Worm (Caenorhabditis elegans): ENCODE measurements around the gene T04H1.13.

The T04H1.13 gene

DNA sequence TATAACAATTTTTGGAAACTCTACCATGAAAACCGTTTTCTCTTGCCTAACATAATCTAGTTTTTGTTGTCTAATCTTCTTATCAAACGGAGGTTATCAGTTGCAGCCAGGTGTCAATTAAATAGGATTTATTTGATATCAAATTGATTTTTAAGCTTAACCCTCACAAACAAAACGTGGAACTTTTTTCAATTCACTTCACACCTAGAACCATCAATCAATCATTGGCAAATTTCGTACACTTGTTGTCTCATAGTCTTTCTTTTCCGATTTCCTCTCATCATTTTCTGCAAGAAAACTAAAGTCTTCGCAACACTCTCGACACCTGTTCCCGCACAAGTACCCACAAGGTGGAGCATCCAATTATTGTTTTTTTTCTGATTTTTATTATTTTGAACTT, 36.2 kb downstream of the T04H1.13 start:
- TF ChIP-seq ztf-7 (tag; optimal IDR thresholded peaks at IDR 0.05) (no peak), F26F4.8 (GFP tag; conservative IDR thresholded peaks at IDR 0.05) (no peak), mep-1 (tag; optimal IDR thresholded peaks at IDR 0.05) (no peak), dve-1 (tag; optimal IDR thresholded peaks at IDR 0.05; ENCODE audit: insufficient read depth) (peak; percentile 15), lin-15B (tag; optimal IDR thresholded peaks at IDR 0.05) (no peak), nhr-77 (tag; optimal IDR thresholded peaks at IDR 0.05) (no peak), dmd-6 (GFP tag; IDR thresholded peaks at IDR 0.05) (peak; percentile 87), daf-16 (GFP tag; optimal IDR thresholded peaks at IDR 0.05) (peak in 1 of 2 experiments; percentile 65), daf-16 (tag; optimal IDR thresholded peaks at IDR 0.05) (no peak), unc-39 (tag; optimal IDR thresholded peaks at IDR 0.05) (no peak), pqm-1 (tag; optimal IDR thresholded peaks at IDR 0.05) (peak; percentile 3), unc-130 (GFP tag; optimal IDR thresholded peaks at IDR 0.05) (no peak), zag-1 (tag; optimal IDR thresholded peaks at IDR 0.05) (no peak), unc-62 (GFP tag; optimal IDR thresholded peaks at IDR 0.05 in 1 of 2) (peak in 1 of 2 experiments; percentile 58), unc-62 (tag; optimal IDR thresholded peaks at IDR 0.05) (no peak), lin-1 (GFP tag; IDR thresholded peaks at IDR 0.05) (no peak)

DNA sequence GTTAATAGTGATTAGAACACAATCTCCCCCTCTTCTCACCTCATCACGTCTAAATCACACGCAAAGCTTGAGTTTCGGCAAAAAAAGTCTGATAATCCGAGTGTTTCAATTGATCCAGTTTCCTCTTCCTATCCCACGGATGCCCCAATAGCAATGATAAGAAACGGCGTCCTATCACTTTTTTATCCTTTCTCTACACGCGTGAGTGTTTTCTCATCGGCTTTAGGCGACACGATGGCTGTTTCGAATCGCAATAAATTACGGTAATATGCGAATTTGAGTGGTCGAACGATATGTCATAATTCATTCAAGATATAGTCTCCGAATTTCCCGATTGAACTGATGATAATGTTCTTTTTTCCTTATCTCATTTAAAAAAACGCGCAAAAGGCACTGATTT, 45.4 kb downstream of the T04H1.13 start:
- TF ChIP-seq php-3 (GFP tag; IDR thresholded peaks at IDR 0.05) (0 out of 2 replicates have a peak, but pooled peaks have one; percentile 14), ztf-7 (tag; optimal IDR thresholded peaks at IDR 0.05) (no peak), hlh-11 (tag; optimal IDR thresholded peaks at IDR 0.05) (peak; percentile 72), ceh-20 (GFP tag; IDR thresholded peaks at IDR 0.05) (no peak), nhr-102 (tag; optimal IDR thresholded peaks at IDR 0.05) (no peak), lin-15B (tag; optimal IDR thresholded peaks at IDR 0.05) (no peak), nhr-48 (tag; optimal IDR thresholded peaks at IDR 0.05) (peak; percentile 60), T20F7.1 (GFP tag; optimal IDR thresholded peaks at IDR 0.05) (no peak), hlh-30 (tag; optimal IDR thresholded peaks at IDR 0.05; ENCODE audit: insufficient read depth) (peak; percentile 34), nhr-28 (tag; optimal IDR thresholded peaks at IDR 0.05) (peak; percentile 63), mxl-3 (GFP tag; optimal IDR thresholded peaks at IDR 0.05) (peak; percentile 77), fos-1 (tag; optimal IDR thresholded peaks at IDR 0.05) (no peak), ZK546.5 (tag; optimal IDR thresholded peaks at IDR 0.05) (no peak), lin-1 (GFP tag; IDR thresholded peaks at IDR 0.05) (no peak), ztf-11 (tag; optimal IDR thresholded peaks at IDR 0.05) (no peak), lsy-2 (tag; optimal IDR thresholded peaks at IDR 0.05) (peak in 1 of 2 experiments; percentile 4), mdl-1 (tag; optimal IDR thresholded peaks at IDR 0.05) (peak in 1 of 2 experiments; percentile 57), hif-1 (tag; optimal IDR thresholded peaks at IDR 0.05) (no peak), dmd-8 (GFP tag; IDR thresholded peaks at IDR 0.05) (no peak), cey-2 (tag; optimal IDR thresholded peaks at IDR 0.05; ENCODE audit: borderline replicate concordance, insufficient read depth) (no peak), nhr-42 (GFP tag; IDR thresholded peaks at IDR 0.05) (no peak), duxl-1 (tag; optimal IDR thresholded peaks at IDR 0.05; ENCODE audit: poor library complexity) (no peak)

DNA sequence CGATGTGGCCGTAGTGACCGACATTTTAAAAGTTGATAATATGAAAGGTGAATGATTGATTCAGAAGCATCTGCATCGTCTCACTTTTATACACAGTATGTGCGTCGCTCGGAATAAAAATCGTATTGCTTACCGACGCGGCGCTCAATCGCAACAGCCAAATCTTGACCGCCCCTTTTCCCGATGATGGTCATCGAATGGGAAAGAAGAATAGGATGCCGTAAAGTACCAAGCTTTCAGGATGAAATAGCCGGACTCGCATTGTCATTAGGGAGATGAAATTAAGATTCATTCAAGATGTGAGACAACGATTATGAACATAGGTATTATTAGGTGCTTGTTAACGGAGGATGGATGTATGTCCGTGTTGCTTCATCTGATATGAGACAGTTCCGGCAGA, 46.3 kb downstream of the T04H1.13 start, which contains the start of gene lon-3:
Gene lon-3 (minus strand): TSS at position 101 of the 400 bp plus-strand sequence.
- TF ChIP-seq zfp-3 (GFP tag; conservative IDR thresholded peaks at IDR 0.05) (no peak), madf-9 (GFP tag; conservative IDR thresholded peaks at IDR 0.05) (no peak), dpl-1 (GFP tag; optimal IDR thresholded peaks at IDR 0.05) (no peak), cey-2 (tag; optimal IDR thresholded peaks at IDR 0.05; ENCODE audit: borderline replicate concordance, insufficient read depth) (no peak), nhr-11 (tag; optimal IDR thresholded peaks at IDR 0.05) (no peak), dmd-9 (GFP tag; IDR thresholded peaks at IDR 0.05) (no peak), dmd-8 (GFP tag; IDR thresholded peaks at IDR 0.05) (no peak), nhr-10 (tag; optimal IDR thresholded peaks at IDR 0.05) (no peak), ceh-82 (tag; optimal IDR thresholded peaks at IDR 0.05) (no peak), lin-38 (GFP tag; IDR thresholded peaks at IDR 0.05) (no peak), tra-1 (GFP tag; IDR thresholded peaks at IDR 0.05) (no peak), tag-97 (GFP tag; IDR thresholded peaks at IDR 0.05) (no peak)

Data from whole organism, L4 larva.